Worm (Caenorhabditis elegans) whole organism, mixed stage, embryonic: ENCODE measurements around the gene srh-266.

Experiments used
- M03D4.4 ChIP-seq: sonication (generic microtip); optimal IDR thresholded peaks from 2 replicates; lab custom pipeline; 2017; ENCODE audit warnings: mild to moderate bottlenecking, missing genetic modification characterization, missing compliant biosample characterization
- bed-3 ChIP-seq: fragments of 200-800 bp; sonication (Bioruptor generic); optimal IDR thresholded peaks from 3 replicates; lab custom pipeline; 2018; ENCODE audit warnings: mild to moderate bottlenecking, missing genetic modification characterization, moderate library complexity, missing compliant biosample characterization
- blmp-1 ChIP-seq: fragments of 150-350 bp; optimal IDR thresholded peaks from 2 replicates; lab custom pipeline; 2014; ENCODE audit warnings: missing biosample characterization, missing genetic modification characterization
- ceh-39 ChIP-seq: fragments of 150-350 bp; optimal IDR thresholded peaks from 2 replicates; lab custom pipeline; 2014; ENCODE audit warnings: missing biosample characterization, missing genetic modification characterization
- ceh-43 ChIP-seq: fragments of 200-800 bp; sonication (Bioruptor generic); optimal IDR thresholded peaks from 2 replicates; lab custom pipeline; 2018; ENCODE audit warnings: mild to moderate bottlenecking, missing genetic modification characterization, moderate library complexity, missing compliant biosample characterization
- ceh-83 ChIP-seq: fragments of 200-800 bp; sonication (Bioruptor generic); optimal IDR thresholded peaks from 2 replicates; lab custom pipeline; 2018; ENCODE audit warnings: mild to moderate bottlenecking, missing genetic modification characterization, missing compliant biosample characterization
- ces-1 ChIP-seq: fragments of 150-350 bp; optimal IDR thresholded peaks from 2 replicates; lab custom pipeline; 2014; ENCODE audit warnings: missing biosample characterization, missing genetic modification reagents, missing genetic modification characterization
- cnd-1 ChIP-seq: fragments of 200-800 bp; sonication (Bioruptor generic); optimal IDR thresholded peaks from 2 replicates; lab custom pipeline; 2018; ENCODE audit warnings: mild to moderate bottlenecking, missing genetic modification characterization, missing compliant biosample characterization
- drap-1 ChIP-seq: fragments of 200-800 bp; sonication (Bioruptor generic); optimal IDR thresholded peaks from 3 replicates; lab custom pipeline; 2018; ENCODE audit warnings: mild to moderate bottlenecking, missing genetic modification characterization, missing compliant biosample characterization
- elt-3 ChIP-seq: fragments of 150-350 bp; optimal IDR thresholded peaks from 2 replicates; lab custom pipeline; 2014; ENCODE audit warnings: missing biosample characterization, missing genetic modification characterization
- flh-1 ChIP-seq: fragments of 200-800 bp; sonication (Bioruptor generic); optimal IDR thresholded peaks from 2 replicates; lab custom pipeline; 2018; ENCODE audit warnings: mild to moderate bottlenecking, missing genetic modification characterization, moderate library complexity, missing compliant biosample characterization
- ham-2 ChIP-seq: fragments of 200-800 bp; sonication (Bioruptor generic); optimal IDR thresholded peaks from 2 replicates; lab custom pipeline; 2018; ENCODE audit warnings: mild to moderate bottlenecking, missing genetic modification characterization, missing compliant biosample characterization
- lin-13 ChIP-seq: fragments of 150-350 bp; optimal IDR thresholded peaks from 2 replicates; lab custom pipeline; 2014; ENCODE audit warnings: missing biosample characterization, missing genetic modification characterization
- lin-32 ChIP-seq: fragments of 200-800 bp; sonication (Bioruptor generic); optimal IDR thresholded peaks from 2 replicates; lab custom pipeline; 2018; ENCODE audit warnings: mild to moderate bottlenecking, missing genetic modification characterization, missing compliant biosample characterization
- lsy-2 ChIP-seq: fragments of 150-350 bp; optimal IDR thresholded peaks from 2 replicates; lab custom pipeline; 2014; ENCODE audit warnings: missing biosample characterization, missing genetic modification characterization
- mab-5 ChIP-seq: fragments of 150-350 bp; optimal IDR thresholded peaks from 2 replicates; lab custom pipeline; 2014; ENCODE audit warnings: missing biosample characterization, missing genetic modification characterization
- mep-1 ChIP-seq: fragments of 150-350 bp; optimal IDR thresholded peaks from 2 replicates; lab custom pipeline; 2017; ENCODE audit warnings: missing biosample characterization, missing genetic modification reagents, missing genetic modification characterization, inconsistent platforms
- nhr-12 ChIP-seq: fragments of 150-350 bp; optimal IDR thresholded peaks from 2 replicates; lab custom pipeline; 2014; ENCODE audit warnings: missing biosample characterization, missing genetic modification characterization
- nhr-2 ChIP-seq: fragments of 150-350 bp; optimal IDR thresholded peaks from 2 replicates; lab custom pipeline; 2014; ENCODE audit warnings: missing biosample characterization, missing genetic modification characterization
- nhr-237 ChIP-seq: fragments of 150-350 bp; optimal IDR thresholded peaks from 2 replicates; lab custom pipeline; 2014; ENCODE audit warnings: missing biosample characterization, missing genetic modification characterization
- sem-2 ChIP-seq: fragments of 200-800 bp; sonication (Bioruptor generic); optimal IDR thresholded peaks from 2 replicates; lab custom pipeline; 2018; ENCODE audit warnings: mild to moderate bottlenecking, missing genetic modification characterization, missing compliant biosample characterization
- snpc-4 ChIP-seq: fragments of 150-350 bp; optimal IDR thresholded peaks from 2 replicates; lab custom pipeline; 2014; ENCODE audit warnings: missing biosample characterization, missing genetic modification characterization
- sptf-1 ChIP-seq: sonication (generic microtip); optimal IDR thresholded peaks from 2 replicates; lab custom pipeline; 2017; ENCODE audit warnings: mild to moderate bottlenecking, missing genetic modification characterization, moderate library complexity, missing compliant biosample characterization
- tbx-8 ChIP-seq: fragments of 200-800 bp; sonication (Bioruptor generic); optimal IDR thresholded peaks from 2 replicates; lab custom pipeline; 2018; ENCODE audit warnings: mild to moderate bottlenecking, missing genetic modification characterization, moderate library complexity, missing compliant biosample characterization
- unc-120 ChIP-seq: sonication (generic microtip); optimal IDR thresholded peaks from 2 replicates; lab custom pipeline; 2017; ENCODE audit warnings: missing genetic modification characterization, missing compliant biosample characterization; ENCODE audit not compliant: poor library complexity, severe bottlenecking
- unc-39 ChIP-seq: fragments of 150-350 bp; optimal IDR thresholded peaks from 2 replicates; lab custom pipeline; 2014; ENCODE audit warnings: missing biosample characterization, missing genetic modification characterization
- unc-62 ChIP-seq: fragments of 150-350 bp; optimal IDR thresholded peaks from 2 replicates; lab custom pipeline; 2014; ENCODE audit warnings: missing biosample characterization, missing genetic modification reagents, missing genetic modification characterization
- zip-8 ChIP-seq: fragments of 150-350 bp; optimal IDR thresholded peaks from 2 replicates; lab custom pipeline; 2014; ENCODE audit warnings: missing biosample characterization, missing genetic modification characterization
- ztf-11 ChIP-seq: fragments of 150-350 bp; optimal IDR thresholded peaks from 2 replicates; lab custom pipeline; 2014; ENCODE audit warnings: missing biosample characterization, missing genetic modification characterization

Gene srh-266

ce11 chrV:664337-664847 lies at the start of gene srh-266, which contains the start of gene F31F4.11:
Gene srh-266 (plus strand): TSS chrV:664797.
Gene F31F4.11 (minus strand): TSS chrV:664437.
- TF ChIP-seq lin-32 (no peak), sem-2 (no peak), mab-5 (no peak), lin-13 (tag; lab: Kevin White, UChicago) (no peak)

- TF ChIP-seq blmp-1 (tag; lab: Kevin White, UChicago) (no peak), nhr-12 (tag; lab: Kevin White, UChicago) (no peak), zip-8 (tag; lab: Kevin White, UChicago) (no peak)
- TF ChIP-seq, all 35 proteins: peak for 0
These were observed 49.3 kb upstream of the srh-266 start, which contains the start of gene F48G7.13 for ce11 chrV:615275-615674. Gene F48G7.13 (plus strand): TSS chrV:615575.

- TF ChIP-seq ham-2, result no peak
These were observed 46.7 kb upstream of the srh-266 start for ce11 chrV:617917-618316.

- TF ChIP-seq ces-1 (GFP tag; lab: Kevin White, UChicago) (no peak), lin-13 (tag; lab: Kevin White, UChicago) (no peak), unc-62 (GFP tag; lab: Kevin White, UChicago) (peak; percentile 86), sptf-1 (tag; lab: Kevin White, UChicago) (no peak)
These were observed 45.5 kb upstream of the srh-266 start, which contains the start of gene F48G7.4 for ce11 chrV:619054-619453. Gene F48G7.4 (plus strand): TSS chrV:619453.

ce11 chrV:620987-621386 lies 43.6 kb upstream of the srh-266 start:
- no peak for TF ChIP-seq snpc-4 (tag; lab: Kevin White, UChicago)
- no peak for TF ChIP-seq unc-39 (tag; lab: Kevin White, UChicago)
- TF ChIP-seq bed-3, result no peak
- TF ChIP-seq lin-32, result no peak
- TF ChIP-seq, all 35 proteins: peak for 0

- TF ChIP-seq lin-13 (tag; lab: Kevin White, UChicago) (no peak), drap-1 (GFP tag; lab: Kevin White, UChicago) (no peak), cnd-1 (no peak), flh-1 (GFP tag; lab: Kevin White, UChicago) (no peak), blmp-1 (tag; lab: Kevin White, UChicago) (no peak), ceh-43 (no peak), ceh-83 (GFP tag; lab: Kevin White, UChicago) (no peak)
These were observed 41.7 kb upstream of the srh-266 start, which contains the start of gene F48G7.5 for ce11 chrV:622902-623301. Gene F48G7.5 (minus strand): TSS chrV:622935.

ce11 chrV:624922-625321 lies 39.7 kb upstream of the srh-266 start, which contains the start of gene srt-17:
Gene srt-17 (minus strand): TSS chrV:625022.
- TF ChIP-seq elt-3 (tag; lab: Kevin White, UChicago) (no peak), ces-1 (GFP tag; lab: Kevin White, UChicago) (no peak), unc-120 (no peak), tbx-8 (GFP tag; lab: Kevin White, UChicago) (no peak), lin-13 (tag; lab: Kevin White, UChicago) (no peak), ztf-11 (no peak), mep-1 (tag; lab: Kevin White, UChicago) (no peak), snpc-4 (tag; lab: Kevin White, UChicago) (no peak), ham-2 (no peak), nhr-2 (tag; lab: Kevin White, UChicago) (no peak), ceh-83 (GFP tag; lab: Kevin White, UChicago) (no peak), sem-2 (no peak), M03D4.4 (tag; lab: Kevin White, UChicago) (no peak), cnd-1 (no peak), ceh-39 (tag; lab: Kevin White, UChicago) (no peak), lsy-2 (tag; lab: Kevin White, UChicago) (no peak), nhr-237 (no peak), lin-32 (no peak), unc-62 (GFP tag; lab: Kevin White, UChicago) (no peak)
